Worm (Caenorhabditis elegans): Measurements from ENCODE around the gene K10D2.5.

Gene K10D2.5

ce11 chrIII:5172470-5172869, at the start of gene K10D2.5 (continued):
- TF ChIP-seq ceh-40 (GFP tag; IDR thresholded peaks at IDR 0.05), result peak; percentile 91
- TF ChIP-seq tbp1 (GFP tag; optimal IDR thresholded peaks at IDR 0.05), result peak; percentile 73
- peak; percentile 85 for TF ChIP-seq F23B12.7 (tag; optimal IDR thresholded peaks at IDR 0.05; ENCODE audit: insufficient read depth)
- TF ChIP-seq pbrm-1 (GFP tag; IDR thresholded peaks at IDR 0.05), result peak; percentile 93
- peak; percentile 94 for TF ChIP-seq ztf-6 (GFP tag; IDR thresholded peaks at IDR 0.05)
- peak; percentile 81 for TF ChIP-seq lin-26 (GFP tag; IDR thresholded peaks at IDR 0.05)
- peak; percentile 91 for TF ChIP-seq egrh-3 (GFP tag; IDR thresholded peaks at IDR 0.05)
- TF ChIP-seq sdz-38 (tag; optimal IDR thresholded peaks at IDR 0.05), result no peak
- TF ChIP-seq ceh-79 (tag; optimal IDR thresholded peaks at IDR 0.05), result no peak
- no peak for TF ChIP-seq ztf-3 (GFP tag; optimal IDR thresholded peaks at IDR 0.05)
- TF ChIP-seq ets-4 (GFP tag; optimal IDR thresholded peaks at IDR 0.05), result no peak
- TF ChIP-seq him-1 (tag; optimal IDR thresholded peaks at IDR 0.05), result peak; percentile 8
- peak; percentile 92 for TF ChIP-seq madf-10 (tag; optimal IDR thresholded peaks at IDR 0.05)
- TF ChIP-seq attf-5 (GFP tag; optimal IDR thresholded peaks at IDR 0.05), result peak; percentile 99
- no peak for TF ChIP-seq pha-4 (tag; optimal IDR thresholded peaks at IDR 0.05)
- peak; percentile 77 for TF ChIP-seq hmg-1.2 (GFP tag; IDR thresholded peaks at IDR 0.05)
- TF ChIP-seq chd-7 (tag; optimal IDR thresholded peaks at IDR 0.05), result peak; percentile 78
- peak; percentile 11 for TF ChIP-seq B0261.1 (tag; optimal IDR thresholded peaks at IDR 0.05)
- TF ChIP-seq bed-1 (GFP tag; IDR thresholded peaks at IDR 0.05), result 0 out of 2 replicates have a peak, but pooled peaks have one; percentile 21
- TF ChIP-seq dpff-1 (tag; optimal IDR thresholded peaks at IDR 0.05), result no peak
- peak; percentile 97 for TF ChIP-seq ZK185.1 (tag; optimal IDR thresholded peaks at IDR 0.05; ENCODE audit: poor library complexity, severe bottlenecking)
- TF ChIP-seq B0035.1 (tag; optimal IDR thresholded peaks at IDR 0.05), result peak; percentile 31
- peak; percentile 78 for TF ChIP-seq efl-1 (GFP tag; optimal IDR thresholded peaks at IDR 0.05)
- no peak for TF ChIP-seq hlh-12 (tag; optimal IDR thresholded peaks at IDR 0.05)
- peak; percentile 66; the same call in 1 of the 2 replicates for TF ChIP-seq egl-44 (GFP tag; IDR thresholded peaks at IDR 0.05)
- TF ChIP-seq lin-54 (GFP tag; optimal IDR thresholded peaks at IDR 0.05), result peak; percentile 96
- peak; percentile 99 for TF ChIP-seq dox-1 (GFP tag; IDR thresholded peaks at IDR 0.05)
- peak; percentile 92 for TF ChIP-seq madf-3 (GFP tag; IDR thresholded peaks at IDR 0.05)
- peak; percentile 77 for TF ChIP-seq lsl-1 (GFP tag; optimal IDR thresholded peaks at IDR 0.05)
- 0 out of 2 replicates have a peak, but pooled peaks have one; percentile 50 for TF ChIP-seq C06A6.2 (GFP tag; conservative IDR thresholded peaks at IDR 0.05)
- TF ChIP-seq nhr-120 (GFP tag; IDR thresholded peaks at IDR 0.05), result 0 out of 2 replicates have a peak, but pooled peaks have one; percentile 88

DNA sequence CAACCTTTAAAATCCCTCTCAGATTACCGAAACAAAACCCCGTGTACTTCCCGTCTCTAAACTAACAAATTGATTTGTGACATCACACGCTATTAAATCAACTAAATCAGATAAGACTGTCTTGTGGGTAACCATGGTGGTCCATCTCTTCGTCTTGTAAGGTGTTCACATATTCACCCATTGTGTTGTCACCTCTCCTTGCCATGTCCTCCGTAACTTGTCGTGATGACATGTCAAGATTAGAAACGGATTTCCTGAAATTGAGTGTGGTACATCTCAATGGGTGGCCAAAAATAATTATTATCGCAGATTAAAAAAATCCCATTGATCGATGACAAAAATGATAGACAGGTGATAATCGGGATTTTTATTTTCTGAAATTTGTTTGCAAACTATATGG, 48.1 kb upstream of the K10D2.5 start:
- TF ChIP-seq unc-62 (GFP tag; optimal IDR thresholded peaks at IDR 0.05), result peak; percentile 87
- no peak for TF ChIP-seq K11D2.4 (GFP tag; IDR thresholded peaks at IDR 0.05)

ce11 chrIII:5125759-5126158, 46.8 kb upstream of the K10D2.5 start:
- TF ChIP-seq T26A5.8 (tag; optimal IDR thresholded peaks at IDR 0.05) (no peak), sdz-38 (tag; optimal IDR thresholded peaks at IDR 0.05) (no peak), F10E7.11 (tag; optimal IDR thresholded peaks at IDR 0.05) (no peak), ets-4 (GFP tag; optimal IDR thresholded peaks at IDR 0.05) (no peak), nhr-27 (tag; optimal IDR thresholded peaks at IDR 0.05) (no peak), madf-6 (GFP tag; IDR thresholded peaks at IDR 0.05) (no peak), lag-1 (GFP tag; IDR thresholded peaks at IDR 0.05) (no peak), Y53F4B.3 (GFP tag; IDR thresholded peaks at IDR 0.05) (no peak), aptf-2 (GFP tag; conservative IDR thresholded peaks at IDR 0.05) (no peak), pha-4 (tag; optimal IDR thresholded peaks at IDR 0.05) (no peak)

All from whole organism, young adult.